Worm (Caenorhabditis elegans): ENCODE data around the gene K06B4.4.

- TF ChIP-seq T26A8.4 (GFP tag; IDR thresholded peaks at IDR 0.05) = no peak
- no peak for TF ChIP-seq lin-13 (GFP tag; optimal IDR thresholded peaks at IDR 0.05)
- TF ChIP-seq unc-130 (GFP tag; optimal IDR thresholded peaks at IDR 0.05) = no peak
- TF ChIP-seq mdl-1 (tag; optimal IDR thresholded peaks at IDR 0.05) = no peak
- TF ChIP-seq ama-1 (optimal IDR thresholded peaks at IDR 0.05) = no peak
Observed at ce11 chrV:15711898-15712297, 42.9 kb downstream of the K06B4.4 start, which contains the start of gene str-101.
